Fruit fly (Drosophila melanogaster): ENCODE data around the gene Rrp6.

Gene Rrp6

DNA sequence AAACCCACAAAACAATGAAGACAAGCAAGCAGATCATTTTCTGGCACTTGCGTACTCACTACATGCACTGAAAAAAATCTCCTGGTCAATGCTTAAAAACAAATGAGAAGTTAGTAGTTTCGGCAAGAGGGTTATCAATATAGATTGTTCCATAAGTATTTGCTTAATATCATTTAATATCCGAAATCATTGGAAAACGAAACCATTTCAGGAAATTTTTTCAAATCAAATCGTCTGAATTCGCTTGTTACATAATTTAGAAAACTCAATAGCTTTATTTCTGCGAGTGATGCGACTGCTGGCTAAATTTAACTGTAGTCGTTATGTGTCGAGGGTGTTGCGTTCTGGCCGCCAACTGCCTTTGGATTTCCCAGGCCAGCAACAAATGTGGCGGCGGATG, 7.9 kb downstream of the Rrp6 start (continued):
- TF ChIP-seq Xrp1 (GFP tag; IDR thresholded peaks at IDR 0.05) (no peak), hkb (optimal IDR thresholded peaks at IDR 0.05) (no peak), hkb (GFP tag; IDR thresholded peaks at IDR 0.05) (0 out of 2 replicates have a peak, but pooled peaks have one; percentile 8), repo (GFP tag; optimal IDR thresholded peaks at IDR 0.05) (no peak), CG4360 (GFP tag; IDR thresholded peaks at IDR 0.05) (no peak), dm (GFP tag; optimal IDR thresholded peaks at IDR 0.05) (no peak), CG34224 (GFP tag; IDR thresholded peaks at IDR 0.05; ENCODE audit: partially characterized antibody) (no peak), CG31441 (GFP tag; IDR thresholded peaks at IDR 0.05) (no peak), her (GFP tag; optimal IDR thresholded peaks at IDR 0.05) (no peak), dan (GFP tag; IDR thresholded peaks at IDR 0.05) (no peak), Med (GFP tag) (peak; percentile 61), Ptx1 (GFP tag; IDR thresholded peaks at IDR 0.05) (0 out of 2 replicates have a peak, but pooled peaks have one; percentile 5), CG14014 (GFP tag; IDR thresholded peaks at IDR 0.05) (no peak), btn (GFP tag; optimal IDR thresholded peaks at IDR 0.05) (no peak), CG3726 (GFP tag; IDR thresholded peaks at IDR 0.05) (no peak), CG12744 (GFP tag; optimal IDR thresholded peaks at IDR 0.05) (no peak), otp (GFP tag; IDR thresholded peaks at IDR 0.05) (no peak), ci (GFP tag; IDR thresholded peaks at IDR 0.05) (no peak), grn (GFP tag; optimal IDR thresholded peaks at IDR 0.05) (no peak), zen (tag; optimal IDR thresholded peaks at IDR 0.05) (no peak), dysf (GFP tag; IDR thresholded peaks at IDR 0.05) (peak; percentile 29; the same call in 2 of the 3 replicates), CG10321 (GFP tag; IDR thresholded peaks at IDR 0.05) (no peak), lov (optimal IDR thresholded peaks at IDR 0.05) (no peak), lov (GFP tag; IDR thresholded peaks at IDR 0.05) (no peak), Pdp1 (GFP tag; optimal IDR thresholded peaks at IDR 0.05) (peak; percentile 9 to 57), Ravus (GFP tag; IDR thresholded peaks at IDR 0.05) (no peak), CG12104 (GFP tag; optimal IDR thresholded peaks at IDR 0.05) (no peak), CG9609 (GFP tag; optimal IDR thresholded peaks at IDR 0.05) (no peak), CG13424 (tag; optimal IDR thresholded peaks at IDR 0.05) (peak; percentile 20), CG18476 (GFP tag; optimal IDR thresholded peaks at IDR 0.05) (no peak), hth (optimal IDR thresholded peaks at IDR 0.05) (no peak), Hsf (GFP tag; optimal IDR thresholded peaks at IDR 0.05) (no peak), sd (tag; optimal IDR thresholded peaks at IDR 0.05) (no peak), E2f2 (GFP tag; IDR thresholded peaks at IDR 0.05) (no peak)

DNA sequence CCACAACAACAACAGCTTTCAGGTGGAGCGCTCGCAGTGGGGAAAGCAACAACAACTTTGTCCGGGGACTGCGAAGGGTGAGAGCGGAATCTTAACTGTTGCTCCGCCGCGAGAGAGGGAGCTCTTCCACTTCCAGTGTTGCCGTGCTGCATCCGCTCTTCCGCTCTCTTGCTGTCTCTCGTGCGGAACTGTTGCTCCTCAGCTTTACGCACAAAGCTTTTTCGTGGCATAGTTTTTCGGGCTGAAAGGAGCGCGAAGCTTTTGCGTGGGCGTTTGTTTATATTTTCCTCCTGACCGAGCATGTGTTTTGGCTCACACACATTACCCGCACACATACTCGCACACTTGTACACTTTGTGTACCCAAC, 10.1 kb downstream of the Rrp6 start:
- TF ChIP-seq HLHmδ (GFP tag; optimal IDR thresholded peaks at IDR 0.05) (no peak), CG1529 (GFP tag; optimal IDR thresholded peaks at IDR 0.05) (no peak), Dref (GFP tag; IDR thresholded peaks at IDR 0.05) (0 out of 2 replicates have a peak, but pooled peaks have one; percentile 24), CG10654 (GFP tag; optimal IDR thresholded peaks at IDR 0.05) (no peak), CG42726 (GFP tag; IDR thresholded peaks at IDR 0.05; ENCODE audit: partially characterized antibody) (no peak), crc (GFP tag; optimal IDR thresholded peaks at IDR 0.05) (no peak), CG1832 (GFP tag; optimal IDR thresholded peaks at IDR 0.05) (no peak), C15 (GFP tag; IDR thresholded peaks at IDR 0.05) (no peak), CG12391 (tag; optimal IDR thresholded peaks at IDR 0.05) (no peak), knrl (GFP tag; IDR thresholded peaks at IDR 0.05; ENCODE audit: partially characterized antibody) (no peak), CG4424 (GFP tag; optimal IDR thresholded peaks at IDR 0.05) (peak; percentile 11), hkb (optimal IDR thresholded peaks at IDR 0.05) (no peak), hkb (GFP tag; IDR thresholded peaks at IDR 0.05) (no peak), Deaf1 (tag; optimal IDR thresholded peaks at IDR 0.05) (peak; percentile 43), CG7839 (tag; optimal IDR thresholded peaks at IDR 0.05) (no peak), NFAT (GFP tag; IDR thresholded peaks at IDR 0.05) (0 out of 2 replicates have a peak, but pooled peaks have one; percentile 6), CG8478 (optimal IDR thresholded peaks at IDR 0.05) (peak; percentile 57), CG13287 (GFP tag; IDR thresholded peaks at IDR 0.05; ENCODE audit: partially characterized antibody) (peak; percentile 13; the same call in 1 of the 2 replicates), CG10565 (GFP tag; optimal IDR thresholded peaks at IDR 0.05) (no peak), sr (GFP tag; IDR thresholded peaks at IDR 0.05) (peak; percentile 62; the same call in 2 of the 3 replicates), CG2678 (tag; optimal IDR thresholded peaks at IDR 0.05) (peak; percentile 23), Atf6 (GFP tag; IDR thresholded peaks at IDR 0.05) (no peak), Atf-2 (GFP tag; optimal IDR thresholded peaks at IDR 0.05) (no peak)
